Worm (Caenorhabditis elegans) whole organism, L4 larva: ENCODE data around the gene nlp-50.

ENCODE experiments used
- aha-1 ChIP-seq: fragments of 150-350 bp; peaks from one replicate; lab custom pipeline; 2014; ENCODE audit warnings: missing biosample characterization, missing genetic modification characterization
- arid-1 ChIP-seq: fragments of 200-800 bp; sonication (Bioruptor generic); conservative IDR thresholded peaks from 2 replicates; pipeline ENCODE4 v1.3.6; 2022; ENCODE audit warnings: missing genetic modification reagents, missing genetic modification characterization, missing compliant biosample characterization
- ceh-62 ChIP-seq: sonication (generic microtip); optimal IDR thresholded peaks from 2 replicates; lab custom pipeline; 2017; ENCODE audit warnings: missing biosample characterization, missing genetic modification characterization
- duxl-1 ChIP-seq: sonication (generic microtip); optimal IDR thresholded peaks from 2 replicates; lab custom pipeline; 2016; ENCODE audit warnings: mild to moderate bottlenecking, missing genetic modification characterization, moderate library complexity, missing compliant biosample characterization; ENCODE audit not compliant: poor library complexity
- hlh-30 ChIP-seq: sonication (generic microtip); optimal IDR thresholded peaks from 2 replicates; lab custom pipeline; 2017; ENCODE audit warnings: antibody characterized with exemption, mild to moderate bottlenecking, missing genetic modification characterization, missing compliant biosample characterization; ENCODE audit not compliant: insufficient read depth
- hmg-1.1 ChIP-seq: fragments of 200-800 bp; sonication (Bioruptor generic); IDR thresholded peaks from 2 replicates; pipeline ENCODE4 v1.3.6; 2022; ENCODE audit warnings: missing genetic modification reagents, missing genetic modification characterization, missing compliant biosample characterization
- lsy-2 ChIP-seq, 2 experiments: fragments of 150-350 bp in 1 of 2; sonication (generic microtip) in 1 of 2; optimal IDR thresholded peaks; 2 replicates each; lab custom pipeline; 2014 to 2017; ENCODE audit warnings: missing biosample characterization in 2 of 2, missing genetic modification characterization in 2 of 2
- mdl-1 ChIP-seq, 2 experiments: fragments of 150-350 bp in 1 of 2; sonication (generic microtip) in 1 of 2; optimal IDR thresholded peaks; 2 replicates each; lab custom pipeline; 2014 to 2017; ENCODE audit warnings: missing biosample characterization in 2 of 2, missing genetic modification characterization in 2 of 2
- nhr-77 ChIP-seq: fragments of 150-350 bp; optimal IDR thresholded peaks from 2 replicates; lab custom pipeline; 2014; ENCODE audit warnings: missing biosample characterization, missing genetic modification characterization
- unc-62 ChIP-seq, 3 experiments: fragments of 150-350 bp in 1 of 3; sonication (generic microtip); optimal IDR thresholded peaks in 2 of 3; peaks in 1 of 3; 1 replicate in 1 of 3; 2 replicates in 2 of 3; lab custom pipeline; 2014 to 2017; ENCODE audit warnings: missing biosample characterization in 3 of 3, missing genetic modification characterization in 3 of 3, missing genetic modification reagents in 3 of 3, missing genotype in 1 of 3
- vab-7 ChIP-seq: fragments of 200-800 bp; sonication (Bioruptor generic); IDR thresholded peaks from 2 replicates; pipeline ENCODE4 v1.3.6; 2022; ENCODE audit warnings: missing genetic modification reagents, missing genetic modification characterization, missing compliant biosample characterization

Gene nlp-50

ce11 chrII:6810663-6811062 lies 45.8 kb downstream of the nlp-50 start, which contains the start of gene snt-1:
Gene snt-1, plus strand, starts transcription at chrII:6810963.
- no peak for TF ChIP-seq arid-1 (GFP tag; lab: Robert Waterston, UW)
- TF ChIP-seq aha-1 (tag; lab: Kevin White, UChicago): peak; percentile 35

- TF ChIP-seq duxl-1 (tag; lab: Kevin White, UChicago) (no peak), unc-62 (GFP tag; optimal IDR thresholded peaks at IDR 0.05 in 1 of 2; lab: Kevin White, UChicago) (peak in 1 of 2 experiments; percentile 92), unc-62 (tag; optimal IDR thresholded peaks at IDR 0.05; lab: Kevin White, UChicago) (no peak), hmg-1.1 (0 out of 2 replicates have a peak, but pooled peaks have one; percentile 21), hlh-30 (tag; lab: Kevin White, UChicago) (peak; percentile 24), ceh-62 (tag; lab: Kevin White, UChicago) (no peak), mdl-1 (tag; optimal IDR thresholded peaks at IDR 0.05; lab: Kevin White, UChicago) (peak in 1 of 2 experiments; percentile 33), vab-7 (GFP tag; lab: Robert Waterston, UW) (no peak), lsy-2 (tag; optimal IDR thresholded peaks at IDR 0.05; lab: Kevin White, UChicago) (peak in 1 of 2 experiments; percentile 19), nhr-77 (tag; lab: Kevin White, UChicago) (no peak), aha-1 (tag; lab: Kevin White, UChicago) (peak; percentile 55)
Observed at ce11 chrII:6812514-6812913, 47.7 kb downstream of the nlp-50 start.
